Worm (Caenorhabditis elegans): ENCODE data around the gene math-10.

DNA sequence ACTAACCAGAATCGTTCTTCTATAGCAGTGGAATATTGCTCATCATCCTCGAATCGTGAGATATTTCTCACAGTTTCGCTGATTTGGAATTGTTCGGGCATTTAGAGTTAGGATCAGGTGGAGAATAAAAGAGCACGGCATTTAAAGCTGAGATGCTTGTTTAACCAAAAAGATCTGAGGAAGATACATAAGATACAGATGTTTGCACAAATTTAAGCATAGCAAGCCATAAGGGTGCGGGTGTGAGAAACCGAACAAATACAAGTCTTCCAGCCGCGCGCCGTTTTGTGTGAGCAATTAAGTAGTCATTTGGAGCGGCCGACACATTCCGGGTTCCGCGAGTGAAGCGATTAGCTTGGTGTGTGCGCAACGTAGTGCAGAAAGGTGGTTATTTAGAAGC, 15.0 kb downstream of the math-10 start, which contains the start of gene math-7:
- TF ChIP-seq ets-5 (GFP tag; IDR thresholded peaks at IDR 0.05) (no peak), nhr-237 (tag; optimal IDR thresholded peaks at IDR 0.05) (no peak), C16A3.4 (tag; optimal IDR thresholded peaks at IDR 0.05) (no peak), hlh-4 (tag; optimal IDR thresholded peaks at IDR 0.05) (no peak)

All from whole organism, L1 larva.